Fruit fly (Drosophila melanogaster): ENCODE results near the gene obst-B.

DNA sequence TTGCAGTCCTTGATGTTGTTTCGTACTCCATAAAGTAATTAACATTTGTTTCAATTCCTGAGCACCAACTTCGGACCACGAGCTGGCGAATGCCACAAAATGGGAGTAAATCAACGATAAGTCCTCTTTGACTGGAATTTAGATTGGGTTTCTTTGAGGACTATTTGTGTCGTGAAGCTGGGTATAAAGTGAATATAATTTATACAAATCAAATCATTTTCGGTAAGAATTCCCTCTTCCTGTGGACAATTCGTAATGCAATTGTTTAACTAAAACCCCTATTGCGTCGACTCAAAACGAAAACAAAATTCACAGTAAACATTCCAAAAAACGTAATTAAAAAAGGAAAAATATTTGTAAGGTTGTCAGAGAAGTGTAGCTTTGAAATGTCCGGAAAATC lies 6.1 kb upstream of the obst-B start, which contains the start of gene CG13127:
- TF ChIP-seq CG33017 (tag; optimal IDR thresholded peaks at IDR 0.05) (no peak), CG12768 (GFP tag; optimal IDR thresholded peaks at IDR 0.05) (no peak), tj (GFP tag; optimal IDR thresholded peaks at IDR 0.05) (no peak), ovo (GFP tag; optimal IDR thresholded peaks at IDR 0.05) (no peak), CG14711 (tag; optimal IDR thresholded peaks at IDR 0.05) (no peak), CG5204 (GFP tag; optimal IDR thresholded peaks at IDR 0.05) (no peak), cnc (optimal IDR thresholded peaks at IDR 0.05) (no peak)

Data from whole organism, adult.